Fruit fly (Drosophila melanogaster) whole organism: ENCODE data around the gene Strump.

ENCODE experiments used
- CG8478 ChIP-seq: fragments of >200 bp; optimal IDR thresholded peaks from 2 replicates; lab custom pipeline; 2018; ENCODE audit warnings: inconsistent platforms
- Dll ChIP-seq: fragments of >200 bp; optimal IDR thresholded peaks from 2 replicates; lab custom pipeline; 2017
- pan ChIP-seq: fragments of >200 bp; optimal IDR thresholded peaks from 2 replicates; lab custom pipeline; 2017
- psq ChIP-seq: fragments of >200 bp; optimal IDR thresholded peaks from 2 replicates; lab custom pipeline; 2017
- usp ChIP-seq: fragments of >200 bp; optimal IDR thresholded peaks from 2 replicates; lab custom pipeline; 2017; ENCODE audit warnings: missing biosample characterization, missing genetic modification characterization, mixed read lengths

dm6 chr3L:16161847-16162556 lies 40.2 kb downstream of the Strump start:
- TF ChIP-seq psq (no peak), pan (lab: Kevin White, UChicago) (no peak), usp (GFP tag; lab: Kevin White, UChicago) (no peak), CG8478 (lab: Kevin White, UChicago) (no peak), Dll (lab: Kevin White, UChicago) (no peak)
